Fruit fly (Drosophila melanogaster) whole organism, prepupa: ENCODE results near the gene CG5973.

Experiments
- CG11294 ChIP-seq: fragments of 200-800 bp; sonication (Bioruptor generic); IDR thresholded peaks from 2 replicates; pipeline ENCODE4 v1.3.6; 2022; ENCODE audit warnings: missing biosample characterization, missing genetic modification characterization
- CG15336 ChIP-seq: fragments of 200-800 bp; sonication (Bioruptor generic); IDR thresholded peaks from 2 replicates; pipeline ENCODE4 v1.3.6; 2022; ENCODE audit warnings: missing biosample characterization, missing genetic modification characterization
- CG16779 ChIP-seq: fragments of 200-800 bp; sonication (Bioruptor generic); optimal IDR thresholded peaks from 3 replicates; lab custom pipeline; 2017; ENCODE audit warnings: missing biosample characterization, mild to moderate bottlenecking, missing genetic modification characterization
- CG3032 ChIP-seq: fragments of 200-800 bp; optimal IDR thresholded peaks from 2 replicates; lab custom pipeline; 2019; ENCODE audit warnings: missing biosample characterization, mild to moderate bottlenecking, missing genetic modification characterization, moderate library complexity
- CG31627 ChIP-seq: fragments of 200-800 bp; sonication (Bioruptor generic); optimal IDR thresholded peaks from 3 replicates; lab custom pipeline; 2016; ENCODE audit warnings: missing biosample characterization, missing genetic modification characterization
- CG32006 ChIP-seq: fragments of 200-800 bp; sonication (Bioruptor generic); optimal IDR thresholded peaks from 3 replicates; lab custom pipeline; 2017; ENCODE audit warnings: missing biosample characterization, mild to moderate bottlenecking, missing genetic modification characterization
- CG34406 ChIP-seq: fragments of 200-800 bp; sonication (Bioruptor generic); optimal IDR thresholded peaks from 3 replicates; lab custom pipeline; 2016; ENCODE audit warnings: missing biosample characterization, missing genetic modification characterization
- CG3919 ChIP-seq: fragments of 200-800 bp; sonication (Bioruptor generic); optimal IDR thresholded peaks from 3 replicates; lab custom pipeline; 2016; ENCODE audit warnings: missing biosample characterization, missing genetic modification characterization
- CG6792 ChIP-seq: fragments of 200-800 bp; sonication (Bioruptor generic); optimal IDR thresholded peaks from 3 replicates; lab custom pipeline; 2016; ENCODE audit warnings: missing biosample characterization, missing genetic modification characterization
- CG6808 ChIP-seq: fragments of 200-800 bp; sonication (Bioruptor generic); optimal IDR thresholded peaks from 3 replicates; lab custom pipeline; 2017; ENCODE audit warnings: missing biosample characterization, missing genetic modification characterization, mild to moderate bottlenecking, moderate library complexity, missing genetic modification reagents
- CG6854 ChIP-seq: fragments of 200-800 bp; sonication (Bioruptor generic); optimal IDR thresholded peaks from 2 replicates; lab custom pipeline; 2017; ENCODE audit warnings: missing biosample characterization, mild to moderate bottlenecking, missing genetic modification characterization
- CG7368 ChIP-seq: fragments of 200-800 bp; sonication (Bioruptor generic); optimal IDR thresholded peaks from 3 replicates; lab custom pipeline; 2016; ENCODE audit warnings: missing biosample characterization, missing genetic modification characterization
- CG8119 ChIP-seq: fragments of 200-800 bp; sonication (Bioruptor generic); IDR thresholded peaks from 3 replicates; pipeline ENCODE4 v1.3.6; 2022; ENCODE audit warnings: missing biosample characterization, missing genetic modification characterization
- CG8319 ChIP-seq: fragments of 200-800 bp; sonication (Bioruptor generic); optimal IDR thresholded peaks from 3 replicates; lab custom pipeline; 2016; ENCODE audit warnings: missing biosample characterization, missing genetic modification characterization
- CG8632 ChIP-seq: fragments of 200-800 bp; sonication (Bioruptor generic); optimal IDR thresholded peaks from 3 replicates; lab custom pipeline; 2016; ENCODE audit warnings: missing biosample characterization, missing genetic modification characterization
- CG9139 ChIP-seq: fragments of 200-800 bp; sonication (Bioruptor generic); optimal IDR thresholded peaks from 3 replicates; lab custom pipeline; 2017; ENCODE audit warnings: missing biosample characterization, mild to moderate bottlenecking, missing genetic modification characterization
- Eip75B ChIP-seq: fragments of 200-800 bp; sonication (Bioruptor generic); optimal IDR thresholded peaks from 3 replicates; lab custom pipeline; 2016; ENCODE audit warnings: missing biosample characterization, missing genetic modification characterization
- Eip78C ChIP-seq: fragments of 200-800 bp; sonication (Bioruptor generic); peaks from one replicate; lab custom pipeline; 2016; ENCODE audit warnings: missing biosample characterization, missing genetic modification characterization
- Ets96B ChIP-seq: fragments of 200-800 bp; optimal IDR thresholded peaks from 2 replicates; lab custom pipeline; 2019; ENCODE audit warnings: missing biosample characterization, mild to moderate bottlenecking, missing genetic modification characterization, moderate library complexity
- Hr38 ChIP-seq: sonication (Bioruptor generic); optimal IDR thresholded peaks from 2 replicates; lab custom pipeline; 2016; ENCODE audit warnings: missing biosample characterization, missing genetic modification characterization
- Hr39 ChIP-seq: fragments of 200-800 bp; sonication (Bioruptor generic); optimal IDR thresholded peaks from 2 replicates; lab custom pipeline; 2016; ENCODE audit warnings: missing biosample characterization, missing genetic modification characterization
- Hr4 ChIP-seq: fragments of 200-800 bp; sonication (Bioruptor generic); optimal IDR thresholded peaks from 3 replicates; lab custom pipeline; 2016; ENCODE audit warnings: missing biosample characterization, missing genetic modification characterization
- Lpt ChIP-seq: fragments of 200-800 bp; sonication (Bioruptor generic); optimal IDR thresholded peaks from 3 replicates; lab custom pipeline; 2016; ENCODE audit warnings: missing biosample characterization, missing genetic modification characterization
- Met ChIP-seq: fragments of 200-800 bp; sonication (Bioruptor generic); optimal IDR thresholded peaks from 3 replicates; lab custom pipeline; 2016; ENCODE audit warnings: missing biosample characterization, missing genetic modification characterization
- OdsH ChIP-seq: fragments of 200-800 bp; sonication (Bioruptor generic); optimal IDR thresholded peaks from 3 replicates; lab custom pipeline; 2016; ENCODE audit warnings: missing biosample characterization, missing genetic modification characterization
- Smox ChIP-seq: fragments of 200-800 bp; sonication (Bioruptor generic); optimal IDR thresholded peaks from 3 replicates; lab custom pipeline; 2016; ENCODE audit warnings: missing biosample characterization, missing genetic modification characterization
- Sox102F ChIP-seq: fragments of 200-800 bp; sonication (Bioruptor generic); optimal IDR thresholded peaks from 2 replicates; lab custom pipeline; 2016; ENCODE audit warnings: missing biosample characterization, mild to moderate bottlenecking, missing genetic modification characterization
- Sox15 ChIP-seq: fragments of 200-800 bp; sonication (Bioruptor generic); optimal IDR thresholded peaks from 3 replicates; lab custom pipeline; 2016; ENCODE audit warnings: missing biosample characterization, missing genetic modification characterization
- achi ChIP-seq: fragments of 200-800 bp; sonication (Bioruptor generic); optimal IDR thresholded peaks from 3 replicates; lab custom pipeline; 2016; ENCODE audit warnings: missing biosample characterization, missing genetic modification characterization
- acj6 ChIP-seq: fragments of 200-800 bp; sonication (Bioruptor generic); optimal IDR thresholded peaks from 3 replicates; lab custom pipeline; 2016; ENCODE audit warnings: missing biosample characterization, missing genetic modification characterization
- cyc ChIP-seq: fragments of 200-800 bp; sonication (Bioruptor generic); optimal IDR thresholded peaks from 3 replicates; lab custom pipeline; 2016; ENCODE audit warnings: missing biosample characterization, missing genetic modification characterization
- dsx ChIP-seq: fragments of 200-800 bp; optimal IDR thresholded peaks from 3 replicates; lab custom pipeline; 2019; ENCODE audit warnings: missing biosample characterization, mild to moderate bottlenecking, missing genetic modification characterization, moderate library complexity; ENCODE audit not compliant: poor library complexity, severe bottlenecking
- eg ChIP-seq: fragments of 200-800 bp; sonication (Bioruptor generic); IDR thresholded peaks from 3 replicates; pipeline ENCODE4 v1.3.6; 2022; ENCODE audit warnings: missing biosample characterization, missing genetic modification characterization
- esn ChIP-seq: fragments of 200-800 bp; sonication (Bioruptor generic); optimal IDR thresholded peaks from 2 replicates; lab custom pipeline; 2016; ENCODE audit warnings: missing biosample characterization, mild to moderate bottlenecking, missing genetic modification characterization, moderate library complexity
- lz ChIP-seq: fragments of 200-800 bp; sonication (Bioruptor generic); optimal IDR thresholded peaks from 3 replicates; lab custom pipeline; 2016; ENCODE audit warnings: missing biosample characterization, missing genetic modification characterization
- pdm3 ChIP-seq: fragments of 200-800 bp; sonication (Bioruptor generic); optimal IDR thresholded peaks from 3 replicates; lab custom pipeline; 2016; ENCODE audit warnings: missing biosample characterization, missing genetic modification characterization
- salr ChIP-seq, 2 experiments: fragments of 200-800 bp; sonication (Bioruptor generic); optimal IDR thresholded peaks; 3 replicates each; lab custom pipeline; 2016 to 2018; ENCODE audit warnings: missing biosample characterization in 2 of 2, missing genetic modification characterization in 2 of 2, mild to moderate bottlenecking in 1 of 2
- ss ChIP-seq, 2 experiments: fragments of 200-800 bp; sonication (Bioruptor generic); optimal IDR thresholded peaks; 2 replicates in 1 of 2; 3 replicates in 1 of 2; lab custom pipeline; 2017 to 2018; ENCODE audit warnings: mild to moderate bottlenecking in 2 of 2, missing biosample characterization in 2 of 2, missing genetic modification characterization in 2 of 2, moderate library complexity in 1 of 2
- svp ChIP-seq: fragments of 200-800 bp; sonication (Bioruptor generic); peaks from one replicate; lab custom pipeline; 2016; ENCODE audit warnings: missing biosample characterization, missing genetic modification characterization
- topi ChIP-seq: fragments of 200-800 bp; sonication (Bioruptor generic); optimal IDR thresholded peaks from 3 replicates; lab custom pipeline; 2016; ENCODE audit warnings: missing biosample characterization, missing genetic modification characterization

The CG5973 gene

DNA sequence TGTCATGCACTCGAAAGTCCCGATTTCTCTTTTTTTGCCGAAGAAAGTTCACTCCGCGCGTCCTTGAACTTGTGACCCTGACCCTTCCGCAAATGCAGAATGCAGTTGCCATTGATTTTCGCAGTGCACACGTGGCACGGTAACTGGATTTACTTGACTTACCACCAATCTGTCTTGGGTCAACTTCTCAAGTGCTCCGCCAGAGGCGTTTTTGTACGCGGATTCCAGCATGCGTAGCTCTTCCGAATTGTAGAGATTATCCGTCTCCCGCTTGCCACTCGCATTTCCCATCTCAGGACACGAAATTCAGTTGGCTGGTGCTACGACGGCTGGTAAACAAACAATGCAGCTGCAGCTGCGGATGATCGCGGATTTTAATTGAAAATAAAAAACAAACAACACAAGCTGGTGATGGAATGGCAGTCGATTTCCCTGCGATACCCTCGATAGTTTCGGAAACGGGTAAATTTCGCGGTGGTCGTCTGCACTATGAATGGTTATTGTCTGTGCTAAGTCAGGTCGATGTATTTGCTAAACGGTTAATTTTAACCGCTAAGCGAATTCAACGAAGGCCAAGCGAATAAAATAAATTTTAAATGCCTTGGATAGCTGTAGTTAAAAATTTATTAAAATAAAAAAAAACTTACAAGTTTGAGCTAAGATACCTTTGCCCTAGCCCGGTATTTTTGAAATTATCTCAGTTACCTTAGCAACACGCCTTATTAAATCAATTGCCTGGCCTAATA is 49.3 kb upstream of the CG5973 start, which contains the start of the genes CG5149 and gudu (continued):
- no peak for TF ChIP-seq CG34406 (GFP tag; lab: Kevin White, UChicago)
- peak; percentile 14 for TF ChIP-seq topi (GFP tag; lab: Kevin White, UChicago)
- TF ChIP-seq Lpt (GFP tag; lab: Kevin White, UChicago), result no peak
- TF ChIP-seq svp, result peak; percentile 75
- TF ChIP-seq CG8319 (GFP tag; lab: Kevin White, UChicago), result no peak

DNA sequence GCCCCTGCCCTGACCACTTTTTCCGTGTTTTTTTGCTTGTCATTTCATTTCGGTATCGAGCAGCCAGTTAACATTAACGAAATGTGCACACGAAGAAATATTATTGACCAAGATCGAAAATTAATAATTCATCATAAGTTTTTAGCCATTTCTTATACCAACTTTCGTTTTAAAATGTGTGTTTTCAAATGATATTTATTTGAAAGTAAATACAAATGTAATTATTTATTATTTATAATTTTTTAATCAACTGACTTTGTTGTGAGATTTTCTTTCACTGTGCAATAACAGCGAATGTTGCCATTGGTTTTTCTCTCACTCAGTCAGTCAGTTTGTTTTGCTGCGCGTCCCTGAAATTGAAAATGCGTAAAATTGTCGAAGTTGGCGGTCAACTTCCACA is 41.5 kb upstream of the CG5973 start:
- TF ChIP-seq CG3919 (GFP tag; lab: Kevin White, UChicago) (peak; percentile 43), CG15336 (peak; percentile 66), dsx (GFP tag; lab: Kevin White, UChicago) (peak; percentile 20), Eip78C (GFP tag; lab: Kevin White, UChicago) (peak; percentile 84), CG31627 (GFP tag; lab: Kevin White, UChicago) (peak; percentile 13), Hr39 (GFP tag; lab: Kevin White, UChicago) (no peak), Ets96B (tag; lab: Kevin White, UChicago) (peak; percentile 6), Met (GFP tag; lab: Kevin White, UChicago) (peak; percentile 20), Eip75B (GFP tag; lab: Kevin White, UChicago) (no peak), CG3032 (peak; percentile 36), CG8119 (GFP tag; lab: Robert Waterston, UW) (peak; percentile 54; the same call in 2 of the 3 replicates), svp (peak; percentile 50), Hr4 (GFP tag; lab: Kevin White, UChicago) (peak; percentile 42), OdsH (GFP tag; lab: Kevin White, UChicago) (peak; percentile 45), CG6792 (GFP tag; lab: Kevin White, UChicago) (peak; percentile 33), Sox15 (no peak), achi (peak; percentile 45), eg (peak; percentile 22; the same call in 1 of the 3 replicates), CG6854 (no peak), CG8632 (peak; percentile 53), CG32006 (peak; percentile 52), ss (GFP tag; optimal IDR thresholded peaks at IDR 0.05; lab: Kevin White, UChicago) (peak in 1 of 2 experiments; percentile 6), topi (GFP tag; lab: Kevin White, UChicago) (peak; percentile 6), CG6808 (GFP tag; lab: Kevin White, UChicago) (no peak), CG9139 (GFP tag; lab: Kevin White, UChicago) (no peak), acj6 (GFP tag; lab: Kevin White, UChicago) (peak; percentile 45), esn (GFP tag; lab: Kevin White, UChicago) (peak; percentile 38), CG16779 (tag; lab: Kevin White, UChicago) (no peak), cyc (GFP tag; lab: Kevin White, UChicago) (peak; percentile 26), Sox102F (peak; percentile 20), CG11294 (GFP tag; lab: Robert Waterston, UW) (no peak), Smox (peak; percentile 13), CG7368 (GFP tag; lab: Kevin White, UChicago) (peak; percentile 14), salr (GFP tag; optimal IDR thresholded peaks at IDR 0.05; lab: Kevin White, UChicago) (no peak), Hr38 (GFP tag; lab: Kevin White, UChicago) (no peak), pdm3 (GFP tag; lab: Kevin White, UChicago) (peak; percentile 21), CG34406 (GFP tag; lab: Kevin White, UChicago) (peak; percentile 54), lz (GFP tag; lab: Kevin White, UChicago) (peak; percentile 2)
